Worm (Caenorhabditis elegans): Measurements from ENCODE around the gene srx-114.

srx-114 gene

DNA sequence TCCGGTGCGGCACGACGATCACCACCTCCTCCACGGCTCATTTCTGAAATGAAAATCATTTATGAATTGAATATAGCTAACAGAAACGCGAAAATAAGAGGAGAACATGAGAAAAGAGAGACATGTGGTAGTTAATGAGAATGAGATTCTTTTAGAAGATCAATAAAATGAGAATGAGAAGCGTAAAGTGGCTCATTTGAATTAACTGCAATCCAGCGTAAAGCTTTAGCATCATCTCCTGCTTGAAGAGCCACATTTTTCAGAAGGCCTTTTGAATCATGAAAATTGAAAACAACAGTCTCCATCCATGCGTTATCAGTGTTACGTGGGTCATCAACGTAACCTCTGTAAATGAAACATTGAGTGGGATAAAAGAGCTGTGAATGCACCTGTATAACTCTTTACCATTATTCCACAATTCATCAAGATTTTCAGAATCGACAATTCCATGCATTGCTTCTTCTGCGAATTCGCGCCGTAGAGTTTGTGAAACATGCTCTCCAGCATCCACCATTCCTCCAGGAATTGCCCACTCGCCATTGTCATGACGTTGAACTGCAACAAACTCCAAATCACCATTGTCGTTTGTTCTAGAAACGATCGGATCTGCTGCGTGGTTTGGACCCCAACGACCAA, 44.1 kb downstream of the srx-114 start, which contains the start of gene rsp-4:
rsp-4 (minus strand) TSS at position 51 of the 636 bp plus-strand sequence.
- TF ChIP-seq ztf-11 (tag; optimal IDR thresholded peaks at IDR 0.05): no peak
- TF ChIP-seq mls-2 (tag; optimal IDR thresholded peaks at IDR 0.05): no peak
- TF ChIP-seq drap-1 (GFP tag; optimal IDR thresholded peaks at IDR 0.05): no peak
- TF ChIP-seq nhr-76 (tag; optimal IDR thresholded peaks at IDR 0.05): no peak
- TF ChIP-seq nhr-237 (tag; optimal IDR thresholded peaks at IDR 0.05): no peak
- no peak for TF ChIP-seq nhr-12 (tag; optimal IDR thresholded peaks at IDR 0.05)
- TF ChIP-seq elt-3 (tag; optimal IDR thresholded peaks at IDR 0.05): no peak
- TF ChIP-seq bed-3 (GFP tag; optimal IDR thresholded peaks at IDR 0.05): no peak
- no peak for TF ChIP-seq cnd-1 (tag; optimal IDR thresholded peaks at IDR 0.05)
- TF ChIP-seq nhr-2 (tag; optimal IDR thresholded peaks at IDR 0.05): no peak
- TF ChIP-seq lin-32 (GFP tag; optimal IDR thresholded peaks at IDR 0.05): no peak
- TF ChIP-seq tbx-8 (GFP tag; optimal IDR thresholded peaks at IDR 0.05): no peak
- no peak for TF ChIP-seq elt-1 (tag; optimal IDR thresholded peaks at IDR 0.05; ENCODE audit: borderline replicate concordance, insufficient read depth)
- TF ChIP-seq M03D4.4 (tag; optimal IDR thresholded peaks at IDR 0.05): no peak
- no peak for TF ChIP-seq mab-5 (tag; optimal IDR thresholded peaks at IDR 0.05)
- no peak for TF ChIP-seq blmp-1 (tag; optimal IDR thresholded peaks at IDR 0.05)
- no peak for TF ChIP-seq snpc-4 (tag; optimal IDR thresholded peaks at IDR 0.05)
- TF ChIP-seq flh-1 (GFP tag; optimal IDR thresholded peaks at IDR 0.05): no peak

DNA sequence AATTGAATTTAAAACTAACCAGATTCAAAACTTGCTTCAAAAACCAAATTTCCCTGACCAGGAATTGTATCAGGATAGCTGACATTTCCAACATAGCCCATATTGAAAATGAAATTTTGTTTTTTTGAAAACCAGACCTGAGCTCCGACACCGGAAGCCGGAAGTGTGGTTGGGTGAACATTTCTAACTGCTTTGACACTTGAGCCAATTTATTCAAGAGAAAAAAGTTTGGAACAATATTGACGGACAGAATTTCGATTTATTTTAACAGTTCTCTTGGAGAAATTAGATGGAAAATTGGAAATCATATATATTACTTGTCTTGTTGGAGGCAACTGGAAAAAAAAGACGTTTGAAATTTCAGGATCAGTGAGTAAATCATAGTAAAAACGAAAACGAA, 45.8 kb downstream of the srx-114 start, which contains the start of gene ccpp-6:
ccpp-6 (minus strand) TSS at position 101 of the 400 bp plus-strand sequence.
- TF ChIP-seq ham-2 (GFP tag; optimal IDR thresholded peaks at IDR 0.05) (no peak), elt-3 (tag; optimal IDR thresholded peaks at IDR 0.05) (no peak), unc-120 (tag; optimal IDR thresholded peaks at IDR 0.05; ENCODE audit: poor library complexity, severe bottlenecking) (no peak), mls-2 (tag; optimal IDR thresholded peaks at IDR 0.05) (no peak), ceh-83 (GFP tag; optimal IDR thresholded peaks at IDR 0.05) (no peak), nhr-237 (tag; optimal IDR thresholded peaks at IDR 0.05) (no peak), lin-32 (GFP tag; optimal IDR thresholded peaks at IDR 0.05) (no peak), nhr-12 (tag; optimal IDR thresholded peaks at IDR 0.05) (no peak), mep-1 (tag; optimal IDR thresholded peaks at IDR 0.05) (no peak), cnd-1 (tag; optimal IDR thresholded peaks at IDR 0.05) (no peak), nhr-28 (tag; optimal IDR thresholded peaks at IDR 0.05) (no peak), nhr-2 (tag; optimal IDR thresholded peaks at IDR 0.05) (no peak), sem-2 (GFP tag; optimal IDR thresholded peaks at IDR 0.05) (no peak)

DNA sequence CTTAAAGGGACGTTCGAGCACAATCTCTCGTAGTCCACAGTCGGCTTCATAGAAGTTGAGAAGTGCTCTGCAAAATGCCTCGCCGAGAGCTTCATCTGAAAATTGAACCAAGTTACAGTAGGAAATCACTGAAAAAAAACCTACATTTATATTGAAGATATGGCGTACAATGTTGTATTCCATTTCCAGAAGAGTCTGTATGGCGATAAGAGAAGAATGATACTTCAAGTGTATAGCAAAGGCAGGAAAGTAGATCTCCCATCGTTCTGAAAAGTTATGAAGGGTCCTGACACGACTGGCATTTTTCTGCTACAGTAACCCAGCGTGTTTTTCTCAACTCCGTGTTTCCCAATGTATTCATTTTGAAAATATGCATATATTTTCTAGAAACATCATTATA, 48.7 kb downstream of the srx-114 start:
- no peak for TF ChIP-seq nhr-28 (tag; optimal IDR thresholded peaks at IDR 0.05)
- TF ChIP-seq mls-2 (tag; optimal IDR thresholded peaks at IDR 0.05): no peak
- no peak for TF ChIP-seq unc-120 (tag; optimal IDR thresholded peaks at IDR 0.05; ENCODE audit: poor library complexity, severe bottlenecking)
- TF ChIP-seq flh-1 (GFP tag; optimal IDR thresholded peaks at IDR 0.05): no peak
- TF ChIP-seq ces-1 (GFP tag; optimal IDR thresholded peaks at IDR 0.05): no peak
- TF ChIP-seq unc-39 (tag; optimal IDR thresholded peaks at IDR 0.05): no peak
- TF ChIP-seq pha-4 (tag; optimal IDR thresholded peaks at IDR 0.05): no peak
- no peak for TF ChIP-seq unc-62 (GFP tag; optimal IDR thresholded peaks at IDR 0.05)
- no peak for TF ChIP-seq blmp-1 (tag; optimal IDR thresholded peaks at IDR 0.05)
- no peak for TF ChIP-seq ztf-11 (tag; optimal IDR thresholded peaks at IDR 0.05)
